Fruit fly (Drosophila melanogaster) whole organism, adult: ENCODE results near the gene NitFhit.

Experiments used
- CG11617 ChIP-seq: fragments of 200-800 bp; sonication (Bioruptor generic); optimal IDR thresholded peaks from 2 replicates; lab custom pipeline; 2017; ENCODE audit warnings: mild to moderate bottlenecking, missing biosample characterization, missing genetic modification reagents, missing genetic modification characterization
- CG12768 ChIP-seq: fragments of 200-800 bp; sonication (Bioruptor generic); optimal IDR thresholded peaks from 2 replicates; lab custom pipeline; 2017; ENCODE audit warnings: missing biosample characterization, missing genetic modification characterization, mild to moderate bottlenecking, moderate library complexity, missing genetic modification reagents
- CG5204 ChIP-seq: fragments of 200-800 bp; sonication (Bioruptor generic); optimal IDR thresholded peaks from 2 replicates; lab custom pipeline; 2016; ENCODE audit warnings: missing biosample characterization, missing genetic modification characterization
- CG7045 ChIP-seq: fragments of 200-800 bp; sonication (Bioruptor generic); optimal IDR thresholded peaks from 2 replicates; lab custom pipeline; 2017; ENCODE audit warnings: missing biosample characterization, mild to moderate bottlenecking, missing genetic modification characterization
- CG7101 ChIP-seq: fragments of 200-800 bp; sonication (Bioruptor generic); optimal IDR thresholded peaks from 2 replicates; lab custom pipeline; 2018; ENCODE audit warnings: missing biosample characterization, mild to moderate bottlenecking, missing genetic modification characterization, moderate library complexity
- Clk ChIP-seq: fragments of 200-800 bp; sonication (Bioruptor generic); optimal IDR thresholded peaks from 2 replicates; lab custom pipeline; 2017; ENCODE audit warnings: missing biosample characterization, missing genetic modification characterization
- Crg-1 ChIP-seq: fragments of 200-800 bp; sonication (Bioruptor generic); optimal IDR thresholded peaks from 2 replicates; lab custom pipeline; 2016; ENCODE audit warnings: missing biosample characterization, missing genetic modification characterization
- Hr96 ChIP-seq: fragments of 200-800 bp; sonication (Bioruptor generic); optimal IDR thresholded peaks from 2 replicates; lab custom pipeline; 2016; ENCODE audit warnings: missing biosample characterization, missing genetic modification characterization
- kay ChIP-seq: fragments of 200-800 bp; sonication (Bioruptor generic); peaks from one replicate; lab custom pipeline; 2016; ENCODE audit warnings: missing biosample characterization, missing genetic modification characterization, borderline replicate concordance
- ovo ChIP-seq: fragments of 200-800 bp; sonication (Bioruptor generic); optimal IDR thresholded peaks from 2 replicates; lab custom pipeline; 2016; ENCODE audit warnings: missing biosample characterization, missing genetic modification characterization
- pad ChIP-seq: fragments of 200-800 bp; sonication (Bioruptor generic); optimal IDR thresholded peaks from 3 replicates; lab custom pipeline; 2017; ENCODE audit warnings: missing biosample characterization, missing genetic modification characterization, mild to moderate bottlenecking, moderate library complexity, missing genetic modification reagents
- tj ChIP-seq: fragments of 200-800 bp; sonication (Bioruptor generic); optimal IDR thresholded peaks from 3 replicates; lab custom pipeline; 2017; ENCODE audit warnings: missing biosample characterization, mild to moderate bottlenecking, missing genetic modification characterization, moderate library complexity
- toe ChIP-seq: fragments of 200-800 bp; sonication (Bioruptor generic); optimal IDR thresholded peaks from 2 replicates; lab custom pipeline; 2016; ENCODE audit warnings: missing biosample characterization, missing genetic modification characterization

DNA sequence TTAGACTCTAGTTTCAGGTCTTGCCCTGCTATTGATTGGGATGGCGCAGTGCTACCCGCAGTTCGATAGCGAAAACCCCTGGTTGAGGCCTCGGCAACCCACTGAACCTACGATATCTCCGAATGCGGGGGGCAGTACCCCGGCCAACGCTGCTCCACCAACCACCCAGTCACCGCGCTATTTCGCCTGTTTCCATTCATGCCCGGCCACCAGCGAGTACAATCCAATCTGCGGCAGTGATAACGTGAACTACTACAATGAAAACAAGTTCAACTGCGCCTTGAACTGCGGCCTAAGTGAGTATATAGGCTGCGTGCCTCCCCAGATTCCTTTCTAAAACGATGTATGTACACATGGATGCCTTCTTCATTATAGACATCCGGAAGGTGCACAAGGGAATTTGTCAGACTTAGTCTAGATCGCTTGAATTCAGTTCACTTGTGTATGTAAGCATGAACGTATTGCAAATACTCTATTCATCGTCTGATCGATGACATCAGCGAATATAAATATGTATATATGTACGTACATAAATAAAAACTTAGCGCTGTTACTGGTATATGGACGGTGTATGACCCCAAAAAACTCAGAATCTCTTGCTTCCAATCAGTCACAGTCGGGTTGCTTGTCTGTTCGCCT lies 14.1 kb downstream of the NitFhit start, which contains the start of gene CG13877:
- TF ChIP-seq kay (GFP tag; lab: Kevin White, UChicago) (no peak), Hr96 (GFP tag; lab: Kevin White, UChicago) (no peak), CG7045 (GFP tag; lab: Kevin White, UChicago) (no peak), CG7101 (tag; lab: Kevin White, UChicago) (no peak), CG5204 (GFP tag; lab: Kevin White, UChicago) (no peak), CG11617 (no peak), CG12768 (GFP tag; lab: Kevin White, UChicago) (no peak), Crg-1 (GFP tag; lab: Kevin White, UChicago) (no peak), toe (GFP tag; lab: Kevin White, UChicago) (no peak), Clk (no peak), ovo (GFP tag; lab: Kevin White, UChicago) (no peak), tj (no peak), pad (no peak)
